Worm (Caenorhabditis elegans): Measurements from ENCODE around the gene H18N23.2.
A peak's percentile ranks its signal among the peaks of the same experiment; 100 is the strongest.
"Not testable (repeated sequence)": the region's sequence is repeated elsewhere in the genome, so short reads cannot be mapped to it uniquely, and the experiment has no call there.

H18N23.2 gene

DNA sequence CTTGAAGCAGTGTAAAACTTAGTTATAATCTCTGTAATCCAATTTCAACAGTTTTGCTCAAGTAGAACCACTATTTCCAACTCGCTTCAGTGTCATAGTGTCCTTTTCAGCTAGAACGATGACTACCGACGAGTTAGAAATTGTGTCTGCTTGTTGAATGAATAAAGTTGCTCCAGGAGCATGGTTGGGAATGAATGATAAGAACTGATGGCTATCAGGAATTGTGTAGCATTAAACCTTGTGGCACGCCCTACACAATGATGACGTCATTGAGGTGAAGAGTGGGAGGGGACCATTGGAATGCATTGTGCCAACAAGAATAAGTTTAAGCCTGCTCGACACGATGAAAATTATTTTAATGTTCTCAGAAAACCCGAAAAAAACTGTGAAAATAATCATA lies 42.0 kb downstream of the H18N23.2 start:
- peak; percentile 77 for TF ChIP-seq fos-1 (tag; optimal IDR thresholded peaks at IDR 0.05)
- TF ChIP-seq nhr-77 (tag; optimal IDR thresholded peaks at IDR 0.05): no peak
- TF ChIP-seq C34F6.9 (tag; optimal IDR thresholded peaks at IDR 0.05): no peak
- no peak for TF ChIP-seq blmp-1 (tag; optimal IDR thresholded peaks at IDR 0.05; ENCODE audit: insufficient read depth)

DNA sequence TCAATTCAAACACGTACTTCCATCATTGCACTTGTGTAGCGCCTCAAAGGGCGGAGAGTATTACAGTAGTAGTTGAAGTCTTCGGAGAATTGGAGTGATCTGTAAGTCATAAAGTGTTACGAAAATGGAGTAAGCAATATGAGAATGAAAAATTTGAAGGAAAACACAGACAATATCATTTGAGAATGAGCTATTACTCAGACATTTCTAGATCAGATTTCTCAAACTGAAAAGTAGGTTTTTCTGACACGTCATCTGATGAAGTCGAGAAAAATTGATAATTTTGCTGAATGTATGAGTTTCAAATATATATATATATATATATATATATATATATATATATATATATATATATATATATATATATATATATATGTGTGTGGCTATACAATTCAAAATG lies 60.9 kb downstream of the H18N23.2 start, which contains the start of gene frpr-7:
frpr-7 (minus strand) TSS at position 101 of the 400 bp plus-strand sequence.
- TF ChIP-seq lin-39 (tag; optimal IDR thresholded peaks at IDR 0.05) (no peak), C34F6.9 (tag; optimal IDR thresholded peaks at IDR 0.05) (no peak), dmd-4 (tag; optimal IDR thresholded peaks at IDR 0.05) (no peak), F13H6.1 (tag; optimal IDR thresholded peaks at IDR 0.05) (no peak), elt-3 (tag; optimal IDR thresholded peaks at IDR 0.05) (no peak), sem-4 (tag; optimal IDR thresholded peaks at IDR 0.05) (no peak), sma-3 (GFP tag; optimal IDR thresholded peaks at IDR 0.05) (no peak), crh-2 (tag; optimal IDR thresholded peaks at IDR 0.05) (no peak), nhr-6 (tag; optimal IDR thresholded peaks at IDR 0.05) (no peak), fos-1 (tag; optimal IDR thresholded peaks at IDR 0.05) (no peak), Y55F3AM.14 (GFP tag; optimal IDR thresholded peaks at IDR 0.05) (no peak), unc-62 (GFP tag; optimal IDR thresholded peaks at IDR 0.05) (no peak), nhr-11 (tag; optimal IDR thresholded peaks at IDR 0.05) (no peak)

DNA sequence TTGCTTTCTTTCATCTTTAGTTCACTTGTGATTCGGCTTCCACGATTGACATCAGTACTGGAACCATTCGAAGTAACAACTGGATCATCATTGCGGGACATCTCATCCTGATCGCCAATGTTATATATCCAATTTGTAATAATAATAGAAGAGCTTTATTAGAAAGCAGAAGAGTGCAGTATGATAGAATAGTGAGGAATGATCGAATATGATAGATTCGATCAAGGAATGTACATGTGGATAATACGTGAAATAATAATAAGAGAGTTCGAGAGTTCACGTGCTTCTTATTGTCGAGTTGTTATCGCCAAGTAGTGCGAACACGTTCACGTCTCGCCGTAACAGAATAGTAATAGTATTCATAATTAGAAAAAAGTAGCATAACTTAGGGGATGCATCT lies 61.7 kb downstream of the H18N23.2 start, which contains the start of gene F39B3.3:
F39B3.3 (minus strand) TSS at position 101 of the 400 bp plus-strand sequence.
- not testable (repeated sequence) for TF ChIP-seq unc-55 (GFP tag; optimal IDR thresholded peaks at IDR 0.05); lin-13 (GFP tag; optimal IDR thresholded peaks at IDR 0.05); lin-11 (tag; optimal IDR thresholded peaks at IDR 0.05)

Measured in whole organism, L2 larva.